Worm (Caenorhabditis elegans) whole organism, young adult: ENCODE results near the gene Y64G10A.2.

Source experiments
- B0019.2 ChIP-seq: fragments of 200-800 bp; sonication (Bioruptor generic); conservative IDR thresholded peaks from 2 replicates; pipeline ENCODE4 v1.3.6; 2022; ENCODE audit warnings: missing genetic modification reagents, missing genetic modification characterization, missing compliant biosample characterization
- B0035.1 ChIP-seq: sonication (generic microtip); optimal IDR thresholded peaks from 2 replicates; lab custom pipeline; 2016; ENCODE audit warnings: missing genetic modification characterization, mild to moderate bottlenecking, missing compliant biosample characterization, missing genotype, missing genetic modification reagents
- B0261.1 ChIP-seq: sonication (generic microtip); optimal IDR thresholded peaks from 2 replicates; lab custom pipeline; 2016; ENCODE audit warnings: mild to moderate bottlenecking, missing genetic modification characterization, moderate library complexity, missing compliant biosample characterization
- C06A6.2 ChIP-seq: fragments of 200-800 bp; sonication (Bioruptor generic); conservative IDR thresholded peaks from 2 replicates; pipeline ENCODE4 v1.3.6; 2022; ENCODE audit warnings: missing genetic modification characterization, missing compliant biosample characterization
- F22D6.2 ChIP-seq: sonication (generic microtip); optimal IDR thresholded peaks from 2 replicates; lab custom pipeline; 2016; ENCODE audit warnings: mild to moderate bottlenecking, missing genetic modification characterization, missing compliant biosample characterization
- F33H1.4 ChIP-seq: fragments of 200-800 bp; sonication (Bioruptor generic); IDR thresholded peaks from 2 replicates; pipeline ENCODE4 v1.3.6; 2022; ENCODE audit warnings: missing genetic modification reagents, missing genetic modification characterization, missing compliant biosample characterization
- F57A8.1 ChIP-seq: fragments of 200-800 bp; sonication (Bioruptor generic); optimal IDR thresholded peaks from 2 replicates; lab custom pipeline; 2018; ENCODE audit warnings: mild to moderate bottlenecking, missing genetic modification characterization, moderate library complexity, missing compliant biosample characterization
- K12H6.12 ChIP-seq: fragments of 200-800 bp; sonication (Bioruptor generic); optimal IDR thresholded peaks from 2 replicates; lab custom pipeline; 2018; ENCODE audit warnings: mild to moderate bottlenecking, missing genetic modification characterization, missing compliant biosample characterization
- T07F8.4 ChIP-seq: sonication (generic microtip); optimal IDR thresholded peaks from 2 replicates; lab custom pipeline; 2016; ENCODE audit warnings: mild to moderate bottlenecking, missing genetic modification characterization, moderate library complexity, missing compliant biosample characterization
- Y56A3A.18 ChIP-seq: fragments of 200-800 bp; sonication (Bioruptor generic); IDR thresholded peaks from 2 replicates; pipeline ENCODE4 v1.3.6; 2022; ENCODE audit warnings: missing genetic modification reagents, missing genetic modification characterization, missing compliant biosample characterization
- Y95B8A.8 ChIP-seq: fragments of 200-800 bp; sonication (Bioruptor generic); IDR thresholded peaks from 2 replicates; pipeline ENCODE4 v1.3.6; 2022; ENCODE audit warnings: missing genetic modification reagents, missing genetic modification characterization, missing compliant biosample characterization
- ama-1 ChIP-seq, 3 experiments: fragments of 150-350 bp in 1 of 3; sonication (generic microtip) in 2 of 3; optimal IDR thresholded peaks; 2 replicates each; lab custom pipeline; 2014 to 2018; ENCODE audit warnings: missing biosample characterization in 2 of 3, missing genetic modification characterization in 2 of 3, missing genetic modification reagents in 2 of 3
- aptf-3 ChIP-seq: fragments of 200-800 bp; sonication (Bioruptor generic); IDR thresholded peaks from 2 replicates; pipeline ENCODE4 v1.3.6; 2022; ENCODE audit warnings: missing genetic modification characterization, missing compliant biosample characterization
- bed-2 ChIP-seq: fragments of 200-800 bp; sonication (Bioruptor generic); IDR thresholded peaks from 2 replicates; pipeline ENCODE4 v1.3.6; 2022; ENCODE audit warnings: missing genetic modification reagents, missing genetic modification characterization, missing compliant biosample characterization
- ccch-3 ChIP-seq: fragments of 200-800 bp; sonication (Bioruptor generic); optimal IDR thresholded peaks from 2 replicates; lab custom pipeline; 2018; ENCODE audit warnings: mild to moderate bottlenecking, missing genetic modification characterization, missing compliant biosample characterization
- cebp-2 ChIP-seq: fragments of 200-800 bp; sonication (Bioruptor generic); IDR thresholded peaks from 2 replicates; pipeline ENCODE4 v1.3.6; 2022; ENCODE audit warnings: missing genetic modification characterization, missing compliant biosample characterization
- ceh-40 ChIP-seq: fragments of 200-800 bp; sonication (Bioruptor generic); IDR thresholded peaks from 2 replicates; pipeline ENCODE4 v1.3.6; 2022; ENCODE audit warnings: missing genetic modification characterization, missing compliant biosample characterization
- ceh-91 ChIP-seq: fragments of 200-800 bp; sonication (Bioruptor generic); IDR thresholded peaks from 2 replicates; pipeline ENCODE4 v1.3.6; 2022; ENCODE audit warnings: missing genetic modification reagents, missing genetic modification characterization, missing compliant biosample characterization
- chd-7 ChIP-seq: sonication (generic microtip); optimal IDR thresholded peaks from 2 replicates; lab custom pipeline; 2016; ENCODE audit warnings: mild to moderate bottlenecking, missing genetic modification characterization, moderate library complexity, missing compliant biosample characterization
- dox-1 ChIP-seq: fragments of 200-800 bp; sonication (Bioruptor generic); IDR thresholded peaks from 2 replicates; pipeline ENCODE4 v1.3.6; 2022; ENCODE audit warnings: missing genetic modification reagents, missing genetic modification characterization, missing compliant biosample characterization
- dpl-1 ChIP-seq: fragments of 150-350 bp; optimal IDR thresholded peaks from 2 replicates; lab custom pipeline; 2014; ENCODE audit warnings: missing biosample characterization, missing genetic modification reagents, missing genetic modification characterization
- efl-1 ChIP-seq: fragments of 150-350 bp; optimal IDR thresholded peaks from 2 replicates; lab custom pipeline; 2014; ENCODE audit warnings: missing biosample characterization, missing genetic modification reagents, missing genetic modification characterization
- gei-17 ChIP-seq: fragments of 200-800 bp; sonication (Bioruptor generic); optimal IDR thresholded peaks from 2 replicates; lab custom pipeline; 2018; ENCODE audit warnings: mild to moderate bottlenecking, missing genetic modification characterization, missing compliant biosample characterization
- him-1 ChIP-seq: sonication (generic microtip); optimal IDR thresholded peaks from 2 replicates; lab custom pipeline; 2016; ENCODE audit warnings: missing genotype, missing genetic modification reagents, missing genetic modification characterization, missing compliant biosample characterization
- hsf-1 ChIP-seq: fragments of 200-800 bp; sonication (Bioruptor generic); IDR thresholded peaks from 2 replicates; pipeline ENCODE4 v1.3.6; 2022; ENCODE audit warnings: missing genetic modification reagents, missing genetic modification characterization, missing compliant biosample characterization
- madf-6 ChIP-seq: fragments of 200-800 bp; sonication (Bioruptor generic); IDR thresholded peaks from 2 replicates; pipeline ENCODE4 v1.3.6; 2022; ENCODE audit warnings: missing genetic modification reagents, missing genetic modification characterization, missing compliant biosample characterization
- madf-8 ChIP-seq: fragments of 200-800 bp; sonication (Bioruptor generic); conservative IDR thresholded peaks from 2 replicates; pipeline ENCODE4 v1.3.6; 2022; ENCODE audit warnings: missing genetic modification reagents, missing genetic modification characterization, missing compliant biosample characterization
- mxl-1 ChIP-seq: sonication (generic microtip); optimal IDR thresholded peaks from 2 replicates; lab custom pipeline; 2016; ENCODE audit warnings: missing genetic modification characterization, missing compliant biosample characterization
- nfya-1 ChIP-seq: sonication (generic microtip); optimal IDR thresholded peaks from 2 replicates; lab custom pipeline; 2017; ENCODE audit warnings: antibody characterized with exemption, missing compliant biosample characterization, missing genetic modification characterization, borderline replicate concordance; ENCODE audit not compliant: insufficient read depth
- nfya-2 ChIP-seq: fragments of 200-800 bp; sonication (Bioruptor generic); IDR thresholded peaks from 2 replicates; pipeline ENCODE4 v1.3.6; 2022; ENCODE audit warnings: missing genetic modification reagents, missing genetic modification characterization, missing compliant biosample characterization
- nhr-120 ChIP-seq: fragments of 200-800 bp; sonication (Bioruptor generic); IDR thresholded peaks from 2 replicates; pipeline ENCODE4 v1.3.6; 2022; ENCODE audit warnings: missing genetic modification characterization, missing compliant biosample characterization
- nhr-179 ChIP-seq: sonication (generic microtip); optimal IDR thresholded peaks from 2 replicates; lab custom pipeline; 2016; ENCODE audit warnings: mild to moderate bottlenecking, missing genetic modification characterization, missing compliant biosample characterization
- nhr-27 ChIP-seq: fragments of 200-800 bp; sonication (Bioruptor generic); optimal IDR thresholded peaks from 2 replicates; lab custom pipeline; 2018; ENCODE audit warnings: mild to moderate bottlenecking, missing genetic modification characterization, moderate library complexity, missing compliant biosample characterization
- nhr-90 ChIP-seq: sonication (generic microtip); optimal IDR thresholded peaks from 2 replicates; lab custom pipeline; 2016; ENCODE audit warnings: missing genotype, mild to moderate bottlenecking, missing genetic modification characterization, missing compliant biosample characterization
- pha-4 ChIP-seq: fragments of 150-350 bp; sonication (generic microtip); optimal IDR thresholded peaks from 2 replicates; lab custom pipeline; 2014; ENCODE audit warnings: missing biosample characterization, missing genetic modification reagents, missing genetic modification characterization
- rpc-1 ChIP-seq, 2 experiments: fragments of 150-350 bp in 1 of 2; sonication (generic microtip) in 1 of 2; optimal IDR thresholded peaks; 2 replicates each; lab custom pipeline; 2014 to 2018; ENCODE audit warnings: missing biosample characterization in 1 of 2, missing genetic modification characterization in 1 of 2, missing genetic modification reagents in 1 of 2, missing genotype in 1 of 2
- sdz-38 ChIP-seq: sonication (generic microtip); optimal IDR thresholded peaks from 2 replicates; lab custom pipeline; 2016; ENCODE audit warnings: missing genotype, missing genetic modification characterization, missing compliant biosample characterization
- snpc-3.4 ChIP-seq: sonication (generic microtip); optimal IDR thresholded peaks from 2 replicates; lab custom pipeline; 2017; ENCODE audit warnings: missing genetic modification characterization, mild to moderate bottlenecking, missing compliant biosample characterization, antibody characterized with exemption, moderate library complexity, missing genotype, missing genetic modification reagents
- snpc-4 ChIP-seq, 5 experiments: fragments of 150-350 bp in 1 of 5; sonication (generic microtip) in 4 of 5; optimal IDR thresholded peaks; 2 replicates each; lab custom pipeline; 2014 to 2018; ENCODE audit warnings: missing genetic modification characterization in 5 of 5, missing biosample characterization in 3 of 5, antibody characterized with exemption in 2 of 5, mild to moderate bottlenecking in 2 of 5, missing compliant biosample characterization in 2 of 5, missing genotype in 2 of 5, moderate library complexity in 2 of 5, missing genetic modification reagents in 1 of 5
- somi-1 ChIP-seq: fragments of 200-800 bp; sonication (Bioruptor generic); optimal IDR thresholded peaks from 2 replicates; lab custom pipeline; 2018; ENCODE audit warnings: mild to moderate bottlenecking, missing genetic modification characterization, missing compliant biosample characterization
- tbx-9 ChIP-seq: sonication (generic microtip); optimal IDR thresholded peaks from 2 replicates; lab custom pipeline; 2016; ENCODE audit warnings: borderline replicate concordance, missing genetic modification characterization, inconsistent platforms, missing compliant biosample characterization
- ztf-18 ChIP-seq: sonication (generic microtip); optimal IDR thresholded peaks from 2 replicates; lab custom pipeline; 2016; ENCODE audit warnings: missing genotype, mild to moderate bottlenecking, missing genetic modification characterization, missing compliant biosample characterization

The Y64G10A.2 gene

ce11 chrIV:14218113-14218512 lies 26.1 kb downstream of the Y64G10A.2 start:
- TF ChIP-seq ceh-40 = 0 out of 2 replicates have a peak, but pooled peaks have one; percentile 16
- TF ChIP-seq madf-6 (GFP tag; lab: Robert Waterston, UW) = 0 out of 2 replicates have a peak, but pooled peaks have one; percentile 31
- peak; percentile 98 for TF ChIP-seq hsf-1 (GFP tag; lab: Robert Waterston, UW)
- TF ChIP-seq dox-1 = peak; percentile 58
- TF ChIP-seq F33H1.4 (GFP tag; lab: Robert Waterston, UW) = peak; percentile 48
- TF ChIP-seq aptf-3 (GFP tag; lab: Robert Waterston, UW) = 0 out of 2 replicates have a peak, but pooled peaks have one; percentile 12

- TF ChIP-seq dpl-1 = peak; percentile 23
- TF ChIP-seq F22D6.2 (tag; lab: Kevin White, UChicago) = no peak
- no peak for TF ChIP-seq rpc-1 (optimal IDR thresholded peaks at IDR 0.05; lab: Kevin White, UChicago)
- no peak for TF ChIP-seq rpc-1 (tag; optimal IDR thresholded peaks at IDR 0.05; lab: Kevin White, UChicago)
- no peak for TF ChIP-seq him-1
- no peak for TF ChIP-seq ztf-18 (tag; lab: Kevin White, UChicago)
- no peak for TF ChIP-seq ama-1 (optimal IDR thresholded peaks at IDR 0.05; lab: Kevin White, UChicago)
- no peak for TF ChIP-seq ama-1 (GFP tag; optimal IDR thresholded peaks at IDR 0.05; lab: Kevin White, UChicago)
- TF ChIP-seq madf-6 (GFP tag; lab: Robert Waterston, UW) = peak; percentile 68
- TF ChIP-seq chd-7 (tag; lab: Kevin White, UChicago) = no peak
- no peak for TF ChIP-seq ceh-91 (GFP tag; lab: Robert Waterston, UW)
- no peak for TF ChIP-seq nhr-90
- TF ChIP-seq somi-1 (GFP tag; lab: Kevin White, UChicago) = no peak
- TF ChIP-seq madf-8 = 0 out of 2 replicates have a peak, but pooled peaks have one; percentile 5
- TF ChIP-seq B0035.1 = no peak
- TF ChIP-seq B0261.1 (tag; lab: Kevin White, UChicago) = no peak
- TF ChIP-seq sdz-38 (tag; lab: Kevin White, UChicago) = no peak
- no peak for TF ChIP-seq ccch-3 (GFP tag; lab: Kevin White, UChicago)
- no peak for TF ChIP-seq snpc-4 (GFP tag; optimal IDR thresholded peaks at IDR 0.05; lab: Kevin White, UChicago)
- TF ChIP-seq snpc-4 (tag; optimal IDR thresholded peaks at IDR 0.05; lab: Kevin White, UChicago) = peak in 1 of 4 experiments; percentile 15
- TF ChIP-seq efl-1 (GFP tag; lab: Kevin White, UChicago) = peak; percentile 81
- no peak for TF ChIP-seq mxl-1
- no peak for TF ChIP-seq nfya-2 (GFP tag; lab: Robert Waterston, UW)
- TF ChIP-seq nfya-1 (tag; lab: Kevin White, UChicago) = no peak
- TF ChIP-seq snpc-3.4 (tag; lab: Kevin White, UChicago) = no peak
- no peak for TF ChIP-seq nhr-120
- TF ChIP-seq Y56A3A.18 (GFP tag; lab: Robert Waterston, UW) = no peak
- TF ChIP-seq bed-2 (GFP tag; lab: Robert Waterston, UW) = no peak
These were observed 28.5 kb downstream of the Y64G10A.2 start for ce11 chrIV:14215777-14216176.

- 0 out of 2 replicates have a peak, but pooled peaks have one; percentile 31 for TF ChIP-seq cebp-2 (GFP tag; lab: Robert Waterston, UW)
These were observed 35.9 kb downstream of the Y64G10A.2 start for ce11 chrIV:14208363-14208762.

ce11 chrIV:14203162-14203561 lies 41.1 kb downstream of the Y64G10A.2 start, which contains the start of gene F02H6.3:
F02H6.3 (plus strand) TSS chrIV:14203427.
- TF ChIP-seq nfya-2 (GFP tag; lab: Robert Waterston, UW) (no peak), Y95B8A.8 (GFP tag; lab: Robert Waterston, UW) (no peak), ama-1 (optimal IDR thresholded peaks at IDR 0.05; lab: Kevin White, UChicago) (no peak), ama-1 (GFP tag; optimal IDR thresholded peaks at IDR 0.05; lab: Kevin White, UChicago) (no peak), tbx-9 (tag; lab: Kevin White, UChicago) (no peak), nhr-179 (tag; lab: Kevin White, UChicago) (no peak), B0019.2 (GFP tag; lab: Robert Waterston, UW) (no peak), dpl-1 (peak; percentile 17), nhr-27 (no peak), dox-1 (no peak), madf-8 (peak; percentile 22; the same call in 1 of the 2 replicates), madf-6 (GFP tag; lab: Robert Waterston, UW) (peak; percentile 66), snpc-4 (GFP tag; optimal IDR thresholded peaks at IDR 0.05; lab: Kevin White, UChicago) (no peak), snpc-4 (tag; optimal IDR thresholded peaks at IDR 0.05; lab: Kevin White, UChicago) (peak in 1 of 4 experiments; percentile 3), pha-4 (tag; lab: Kevin White, UChicago) (no peak), gei-17 (GFP tag; lab: Kevin White, UChicago) (no peak), T07F8.4 (tag; lab: Kevin White, UChicago) (no peak), F57A8.1 (GFP tag; lab: Kevin White, UChicago) (no peak), K12H6.12 (no peak), C06A6.2 (GFP tag; lab: Robert Waterston, UW) (no peak)
